Worm (Caenorhabditis elegans): ENCODE results near the gene D2023.1.

The D2023.1 gene

ce11 chrV:11819451-11819850 is 30.1 kb downstream of the D2023.1 start:
- TF ChIP-seq cog-1 (tag; optimal IDR thresholded peaks at IDR 0.05) (no peak), med-1 (GFP tag; optimal IDR thresholded peaks at IDR 0.05; ENCODE audit: insufficient read depth) (no peak), klf-2 (GFP tag; conservative IDR thresholded peaks at IDR 0.05) (no peak), tab-1 (GFP tag; IDR thresholded peaks at IDR 0.05) (no peak), ztf-29 (GFP tag; IDR thresholded peaks at IDR 0.05) (no peak), T22C8.4 (GFP tag; IDR thresholded peaks at IDR 0.05) (no peak)

- no peak for TF ChIP-seq cog-1 (tag; optimal IDR thresholded peaks at IDR 0.05)
- no peak for TF ChIP-seq ztf-29 (GFP tag; IDR thresholded peaks at IDR 0.05)
- TF ChIP-seq ref-1 (GFP tag; conservative IDR thresholded peaks at IDR 0.05): no peak
- no peak for TF ChIP-seq tab-1 (GFP tag; IDR thresholded peaks at IDR 0.05)
- TF ChIP-seq ztf-23 (GFP tag; IDR thresholded peaks at IDR 0.05): no peak
- TF ChIP-seq klf-2 (GFP tag; conservative IDR thresholded peaks at IDR 0.05): no peak
- TF ChIP-seq T22C8.4 (GFP tag; IDR thresholded peaks at IDR 0.05): no peak
- no peak for TF ChIP-seq flt-1 (GFP tag; IDR thresholded peaks at IDR 0.05)
Measured at ce11 chrV:11820551-11820950, 31.2 kb downstream of the D2023.1 start.

- TF ChIP-seq tab-1 (GFP tag; IDR thresholded peaks at IDR 0.05) (no peak), ztf-29 (GFP tag; IDR thresholded peaks at IDR 0.05) (no peak), med-1 (GFP tag; optimal IDR thresholded peaks at IDR 0.05; ENCODE audit: insufficient read depth) (no peak), cog-1 (tag; optimal IDR thresholded peaks at IDR 0.05) (no peak), flt-1 (GFP tag; IDR thresholded peaks at IDR 0.05) (no peak), T22C8.4 (GFP tag; IDR thresholded peaks at IDR 0.05) (no peak), ztf-23 (GFP tag; IDR thresholded peaks at IDR 0.05) (no peak), klf-2 (GFP tag; conservative IDR thresholded peaks at IDR 0.05) (no peak), ref-1 (GFP tag; conservative IDR thresholded peaks at IDR 0.05) (no peak)
Measured at ce11 chrV:11822461-11822939, 33.1 kb downstream of the D2023.1 start, which contains the start of gene pyc-1. pyc-1 (minus strand) TSS chrV:11822529.

ce11 chrV:11823978-11824377 is 34.6 kb downstream of the D2023.1 start:
- TF ChIP-seq klf-2 (GFP tag; conservative IDR thresholded peaks at IDR 0.05) (no peak), ztf-29 (GFP tag; IDR thresholded peaks at IDR 0.05) (no peak), med-1 (GFP tag; optimal IDR thresholded peaks at IDR 0.05; ENCODE audit: insufficient read depth) (no peak), ref-1 (GFP tag; conservative IDR thresholded peaks at IDR 0.05) (no peak), T22C8.4 (GFP tag; IDR thresholded peaks at IDR 0.05) (no peak), cog-1 (tag; optimal IDR thresholded peaks at IDR 0.05) (no peak), flt-1 (GFP tag; IDR thresholded peaks at IDR 0.05) (no peak), tab-1 (GFP tag; IDR thresholded peaks at IDR 0.05) (no peak), ztf-23 (GFP tag; IDR thresholded peaks at IDR 0.05) (no peak)

DNA sequence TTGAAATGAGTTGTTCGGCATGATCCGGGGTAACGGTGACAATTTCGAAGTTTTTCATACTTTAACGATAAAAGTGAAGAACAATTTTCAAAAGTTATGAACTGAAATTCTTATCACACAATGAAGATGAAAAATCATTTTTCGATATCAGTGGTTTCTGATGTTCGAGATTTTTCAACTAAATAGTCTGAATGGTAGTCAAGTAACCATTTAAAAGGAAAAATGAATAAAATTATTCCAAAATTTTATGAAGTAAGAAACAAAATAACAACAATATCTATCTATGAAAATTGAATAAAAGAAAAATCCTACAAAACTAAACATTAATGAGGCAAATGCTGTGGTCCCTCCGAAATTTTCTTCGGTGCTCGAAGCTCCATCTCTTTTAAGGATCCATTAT is 36.3 kb downstream of the D2023.1 start, which contains the start of gene D2023.4:
D2023.4 (minus strand) TSS at position 101 of the 400 bp plus-strand sequence.
- TF ChIP-seq ref-1 (GFP tag; conservative IDR thresholded peaks at IDR 0.05) (no peak), flt-1 (GFP tag; IDR thresholded peaks at IDR 0.05) (no peak), ztf-29 (GFP tag; IDR thresholded peaks at IDR 0.05) (no peak), klf-2 (GFP tag; conservative IDR thresholded peaks at IDR 0.05) (no peak), cog-1 (tag; optimal IDR thresholded peaks at IDR 0.05) (no peak), med-1 (GFP tag; optimal IDR thresholded peaks at IDR 0.05; ENCODE audit: insufficient read depth) (no peak), T22C8.4 (GFP tag; IDR thresholded peaks at IDR 0.05) (no peak), tab-1 (GFP tag; IDR thresholded peaks at IDR 0.05) (no peak), ztf-23 (GFP tag; IDR thresholded peaks at IDR 0.05) (no peak)

DNA sequence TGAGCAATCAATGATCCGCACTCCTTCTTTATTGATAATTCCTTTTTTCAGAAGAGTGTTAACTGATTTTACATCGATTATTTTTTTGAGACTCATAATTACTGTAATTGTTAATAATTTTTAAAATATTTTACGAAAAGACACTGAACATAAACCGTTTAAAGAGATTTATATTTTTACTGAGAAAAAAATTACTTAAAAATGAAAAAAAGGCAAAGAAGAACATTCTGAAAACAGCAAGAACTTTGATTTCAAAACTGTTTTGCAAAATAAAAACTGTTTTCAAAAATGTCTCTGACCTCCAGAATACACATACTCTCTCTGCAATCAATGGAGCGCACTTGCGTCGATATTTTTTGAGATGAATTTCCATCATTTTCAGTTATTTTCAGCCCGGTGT is 37.6 kb downstream of the D2023.1 start, which contains the start of the genes mpst-1 and D2023.6:
mpst-1 (minus strand) TSS at position 101 of the 400 bp plus-strand sequence.
D2023.6 (plus strand) TSS at position 388 of the 400 bp plus-strand sequence.
- TF ChIP-seq med-1 (GFP tag; optimal IDR thresholded peaks at IDR 0.05; ENCODE audit: insufficient read depth) (no peak), ztf-23 (GFP tag; IDR thresholded peaks at IDR 0.05) (no peak), ref-1 (GFP tag; conservative IDR thresholded peaks at IDR 0.05) (no peak), ztf-29 (GFP tag; IDR thresholded peaks at IDR 0.05) (no peak), klf-2 (GFP tag; conservative IDR thresholded peaks at IDR 0.05) (no peak), cog-1 (tag; optimal IDR thresholded peaks at IDR 0.05) (no peak), flt-1 (GFP tag; IDR thresholded peaks at IDR 0.05) (no peak), T22C8.4 (GFP tag; IDR thresholded peaks at IDR 0.05) (no peak), tab-1 (GFP tag; IDR thresholded peaks at IDR 0.05) (no peak)

DNA sequence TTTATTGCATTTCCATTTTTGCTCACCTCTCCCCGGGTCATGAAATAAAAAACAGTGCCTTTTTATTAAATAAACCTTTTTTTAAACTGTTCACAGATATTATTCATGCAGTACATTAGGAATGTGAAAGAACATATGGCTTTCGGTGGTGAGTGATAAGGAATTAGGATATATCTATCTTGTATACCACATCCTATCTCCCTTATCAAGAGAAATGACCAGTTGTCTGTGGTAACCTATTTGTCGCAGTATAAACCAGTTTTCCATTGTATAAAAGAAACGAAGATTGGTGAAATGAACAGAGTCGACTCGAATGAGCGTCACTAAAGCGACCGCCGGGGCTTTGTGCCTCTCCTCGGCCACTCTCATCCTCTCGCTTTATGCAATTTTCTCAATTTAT is 39.9 kb downstream of the D2023.1 start, which contains the start of gene col-158:
col-158 (plus strand) TSS at position 301 of the 400 bp plus-strand sequence.
- TF ChIP-seq T22C8.4 (GFP tag; IDR thresholded peaks at IDR 0.05) (no peak), klf-2 (GFP tag; conservative IDR thresholded peaks at IDR 0.05) (no peak), cog-1 (tag; optimal IDR thresholded peaks at IDR 0.05) (no peak), tab-1 (GFP tag; IDR thresholded peaks at IDR 0.05) (no peak), ref-1 (GFP tag; conservative IDR thresholded peaks at IDR 0.05) (no peak), flt-1 (GFP tag; IDR thresholded peaks at IDR 0.05) (no peak), ztf-23 (GFP tag; IDR thresholded peaks at IDR 0.05) (no peak), ztf-29 (GFP tag; IDR thresholded peaks at IDR 0.05) (no peak), med-1 (GFP tag; optimal IDR thresholded peaks at IDR 0.05; ENCODE audit: insufficient read depth) (no peak)

DNA sequence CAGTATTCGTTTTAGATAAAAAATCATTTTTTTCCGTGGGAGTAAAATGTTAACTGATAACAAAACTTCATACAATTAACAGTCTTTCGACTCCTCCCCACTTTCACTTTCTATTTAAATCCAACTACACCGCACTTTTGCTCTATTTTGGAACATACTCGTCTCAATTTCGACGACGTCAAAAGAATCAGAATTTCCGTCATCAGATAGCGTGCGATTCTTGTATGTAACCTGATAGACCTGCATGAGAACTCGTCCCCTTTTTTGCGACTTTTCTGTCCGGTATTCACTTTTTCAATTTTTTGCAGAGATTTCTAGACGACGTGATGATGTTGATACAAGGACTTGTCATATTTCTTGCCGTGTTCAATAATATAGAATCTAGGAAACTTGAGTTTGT is 44.0 kb downstream of the D2023.1 start, which contains the start of gene pho-8:
pho-8 (plus strand) TSS at position 301 of the 400 bp plus-strand sequence.
- TF ChIP-seq ztf-23 (GFP tag; IDR thresholded peaks at IDR 0.05) (no peak), tab-1 (GFP tag; IDR thresholded peaks at IDR 0.05) (no peak), klf-2 (GFP tag; conservative IDR thresholded peaks at IDR 0.05) (no peak), ztf-29 (GFP tag; IDR thresholded peaks at IDR 0.05) (no peak), ref-1 (GFP tag; conservative IDR thresholded peaks at IDR 0.05) (no peak), T22C8.4 (GFP tag; IDR thresholded peaks at IDR 0.05) (no peak), flt-1 (GFP tag; IDR thresholded peaks at IDR 0.05) (no peak), med-1 (GFP tag; optimal IDR thresholded peaks at IDR 0.05; ENCODE audit: insufficient read depth) (no peak), cog-1 (tag; optimal IDR thresholded peaks at IDR 0.05) (no peak)

ce11 chrV:11836073-11836472 is 46.7 kb downstream of the D2023.1 start, which contains the start of gene R13H4.2:
R13H4.2 (plus strand) TSS chrV:11836391.
- TF ChIP-seq ztf-23 (GFP tag; IDR thresholded peaks at IDR 0.05) (no peak), ref-1 (GFP tag; conservative IDR thresholded peaks at IDR 0.05) (no peak), ztf-29 (GFP tag; IDR thresholded peaks at IDR 0.05) (no peak), cog-1 (tag; optimal IDR thresholded peaks at IDR 0.05) (no peak), flt-1 (GFP tag; IDR thresholded peaks at IDR 0.05) (no peak), tab-1 (GFP tag; IDR thresholded peaks at IDR 0.05) (no peak), med-1 (GFP tag; optimal IDR thresholded peaks at IDR 0.05; ENCODE audit: insufficient read depth) (no peak), T22C8.4 (GFP tag; IDR thresholded peaks at IDR 0.05) (no peak), klf-2 (GFP tag; conservative IDR thresholded peaks at IDR 0.05) (no peak)

Data from whole organism, midembryonic.